Fruit fly (Drosophila melanogaster) whole organism, embryonic: Measurements from ENCODE around the gene bab1.

Experiments used
- Aef1 ChIP-seq: fragments of 200-800 bp; sonication (Bioruptor generic); IDR thresholded peaks from 3 replicates; pipeline ENCODE4 v1.3.6; 2022; ENCODE audit warnings: missing biosample characterization, missing genetic modification characterization
- Antp ChIP-seq: fragments of 200-800 bp; sonication (Bioruptor generic); optimal IDR thresholded peaks from 3 replicates; lab custom pipeline; 2016; ENCODE audit warnings: missing biosample characterization, missing genetic modification characterization
- BEAF-32 ChIP-seq: fragments of 200-800 bp; sonication (Bioruptor generic); optimal IDR thresholded peaks from 3 replicates; lab custom pipeline; 2017; ENCODE audit warnings: missing biosample characterization, missing genetic modification characterization, mild to moderate bottlenecking, moderate library complexity, missing genetic modification reagents
- CG11247 ChIP-seq: fragments of 200-800 bp; sonication (Bioruptor generic); IDR thresholded peaks from 2 replicates; pipeline ENCODE4 v1.3.6; 2022; ENCODE audit warnings: missing biosample characterization, missing genetic modification characterization
- CG1233 ChIP-seq: fragments of 200-800 bp; sonication (Bioruptor generic); optimal IDR thresholded peaks from 4 replicates; lab custom pipeline; 2018; ENCODE audit warnings: missing biosample characterization, mild to moderate bottlenecking, missing genetic modification characterization
- CG12391 ChIP-seq: fragments of 200-800 bp; sonication (Bioruptor generic); optimal IDR thresholded peaks from 3 replicates; lab custom pipeline; 2018; ENCODE audit warnings: missing biosample characterization, mild to moderate bottlenecking, missing genetic modification characterization, moderate library complexity
- CG12659 ChIP-seq: fragments of 200-800 bp; sonication (Bioruptor generic); optimal IDR thresholded peaks from 3 replicates; lab custom pipeline; 2017; ENCODE audit warnings: mild to moderate bottlenecking, missing biosample characterization, missing genetic modification reagents, missing genetic modification characterization
- CG12744 ChIP-seq: fragments of 200-800 bp; sonication (Bioruptor generic); optimal IDR thresholded peaks from 2 replicates; lab custom pipeline; 2016; ENCODE audit warnings: missing biosample characterization, missing genetic modification characterization
- CG13894 ChIP-seq: fragments of 200-800 bp; sonication (Bioruptor generic); optimal IDR thresholded peaks from 3 replicates; lab custom pipeline; 2018; ENCODE audit warnings: missing biosample characterization, mild to moderate bottlenecking, missing genetic modification characterization, moderate library complexity
- CG15514 ChIP-seq: fragments of 200-800 bp; sonication (Bioruptor generic); optimal IDR thresholded peaks from 3 replicates; lab custom pipeline; 2017; ENCODE audit warnings: missing biosample characterization, missing genetic modification characterization, mild to moderate bottlenecking, moderate library complexity, missing genetic modification reagents
- CG1603 ChIP-seq: fragments of 200-800 bp; sonication (Bioruptor generic); optimal IDR thresholded peaks from 2 replicates; lab custom pipeline; 2019; ENCODE audit warnings: missing biosample characterization, mild to moderate bottlenecking, missing genetic modification characterization, moderate library complexity
- CG2129 ChIP-seq: fragments of 200-800 bp; sonication (Bioruptor generic); IDR thresholded peaks from 2 replicates; pipeline ENCODE4 v1.3.6; 2022; ENCODE audit warnings: missing biosample characterization, missing genetic modification characterization; ENCODE audit not compliant: partially characterized antibody
- CG2199 ChIP-seq: fragments of 200-800 bp; sonication (Bioruptor generic); IDR thresholded peaks from 3 replicates; pipeline ENCODE4 v1.3.6; 2022; ENCODE audit warnings: missing biosample characterization, missing genetic modification characterization
- CG4360 ChIP-seq: fragments of 200-800 bp; sonication (Bioruptor generic); IDR thresholded peaks from 2 replicates; pipeline ENCODE4 v1.3.6; 2022; ENCODE audit warnings: missing biosample characterization, missing genetic modification characterization
- CG5180 ChIP-seq: fragments of 200-800 bp; sonication (Bioruptor generic); optimal IDR thresholded peaks from 3 replicates; lab custom pipeline; 2017; ENCODE audit warnings: missing biosample characterization, missing genetic modification characterization, mild to moderate bottlenecking, moderate library complexity, missing genetic modification reagents
- CG6791 ChIP-seq: fragments of 200-800 bp; sonication (Bioruptor generic); IDR thresholded peaks from 3 replicates; pipeline ENCODE4 v1.3.6; 2022; ENCODE audit warnings: missing biosample characterization, missing genetic modification characterization; ENCODE audit not compliant: partially characterized antibody
- CG7556 ChIP-seq: fragments of 200-800 bp; sonication (Bioruptor generic); optimal IDR thresholded peaks from 2 replicates; lab custom pipeline; 2017; ENCODE audit warnings: missing biosample characterization, mild to moderate bottlenecking, missing genetic modification characterization
- CG7987 ChIP-seq: fragments of 200-800 bp; sonication (Bioruptor generic); optimal IDR thresholded peaks from 2 replicates; lab custom pipeline; 2018; ENCODE audit warnings: missing biosample characterization, mild to moderate bottlenecking, missing genetic modification characterization, moderate library complexity
- CG9215 ChIP-seq: fragments of 200-800 bp; sonication (Bioruptor generic); IDR thresholded peaks from 2 replicates; pipeline ENCODE4 v1.3.6; 2022; ENCODE audit warnings: missing biosample characterization, missing genetic modification characterization
- CG9797 ChIP-seq: fragments of 200-800 bp; sonication (Bioruptor generic); optimal IDR thresholded peaks from 3 replicates; lab custom pipeline; 2018; ENCODE audit warnings: missing biosample characterization, mild to moderate bottlenecking, missing genetic modification characterization
- CG9876 ChIP-seq: fragments of 200-800 bp; sonication (Bioruptor generic); optimal IDR thresholded peaks from 2 replicates; lab custom pipeline; 2016; ENCODE audit warnings: missing biosample characterization, missing genetic modification characterization
- CHES-1-like ChIP-seq: fragments of 200-800 bp; sonication (Bioruptor generic); optimal IDR thresholded peaks from 2 replicates; lab custom pipeline; 2016; ENCODE audit warnings: missing biosample characterization, missing genetic modification characterization
- CTCF ChIP-seq: fragments of 200-800 bp; sonication (Bioruptor generic); optimal IDR thresholded peaks from 2 replicates; lab custom pipeline; 2017; ENCODE audit warnings: missing biosample characterization, mild to moderate bottlenecking, missing genetic modification characterization, moderate library complexity
- ERR ChIP-seq: fragments of 200-800 bp; sonication (Bioruptor generic); optimal IDR thresholded peaks from 2 replicates; lab custom pipeline; 2016; ENCODE audit warnings: missing biosample characterization, missing genetic modification characterization
- HLHmδ ChIP-seq: fragments of 200-800 bp; sonication (Bioruptor generic); optimal IDR thresholded peaks from 2 replicates; lab custom pipeline; 2018; ENCODE audit warnings: missing biosample characterization, mild to moderate bottlenecking, missing genetic modification characterization, moderate library complexity
- Hmr ChIP-seq: fragments of 200-800 bp; sonication (Bioruptor generic); optimal IDR thresholded peaks from 3 replicates; lab custom pipeline; 2017; ENCODE audit warnings: mild to moderate bottlenecking, missing biosample characterization, missing genetic modification reagents, missing genetic modification characterization
- Mes4 ChIP-seq: fragments of 200-800 bp; sonication (Bioruptor generic); optimal IDR thresholded peaks from 2 replicates; lab custom pipeline; 2016; ENCODE audit warnings: missing biosample characterization, missing genetic modification characterization
- NK7.1 ChIP-seq: fragments of 200-800 bp; sonication (Bioruptor generic); optimal IDR thresholded peaks from 3 replicates; lab custom pipeline; 2016; ENCODE audit warnings: missing biosample characterization, missing genetic modification characterization
- Opbp ChIP-seq: fragments of 200-800 bp; sonication (Bioruptor generic); IDR thresholded peaks from 3 replicates; pipeline ENCODE4 v1.3.6; 2022; ENCODE audit warnings: missing biosample characterization, missing genetic modification characterization; ENCODE audit not compliant: partially characterized antibody
- Six4 ChIP-seq: fragments of 200-800 bp; sonication (Bioruptor generic); optimal IDR thresholded peaks from 2 replicates; lab custom pipeline; 2016; ENCODE audit warnings: missing biosample characterization, missing genetic modification characterization
- Sry-β ChIP-seq: fragments of 200-800 bp; sonication (Bioruptor generic); optimal IDR thresholded peaks from 2 replicates; lab custom pipeline; 2018; ENCODE audit warnings: missing biosample characterization, mild to moderate bottlenecking, missing genetic modification characterization, moderate library complexity
- Usf ChIP-seq: fragments of 200-800 bp; sonication (Bioruptor generic); optimal IDR thresholded peaks from 2 replicates; lab custom pipeline; 2017; ENCODE audit warnings: missing genotype, missing biosample characterization, missing genetic modification characterization
- al ChIP-seq: fragments of 200-800 bp; sonication (Bioruptor generic); IDR thresholded peaks from 2 replicates; pipeline ENCODE4 v1.3.6; 2022; ENCODE audit warnings: missing biosample characterization, missing genetic modification characterization
- amos ChIP-seq: fragments of 200-800 bp; sonication (Bioruptor generic); IDR thresholded peaks from 2 replicates; pipeline ENCODE4 v1.3.6; 2022; ENCODE audit warnings: missing biosample characterization, missing genetic modification characterization; ENCODE audit not compliant: partially characterized antibody
- az2 ChIP-seq: fragments of 200-800 bp; sonication (Bioruptor generic); optimal IDR thresholded peaks from 3 replicates; lab custom pipeline; 2016; ENCODE audit warnings: missing biosample characterization, missing genetic modification characterization
- bab2 ChIP-seq: fragments of 200-800 bp; sonication (Bioruptor generic); optimal IDR thresholded peaks from 2 replicates; lab custom pipeline; 2016; ENCODE audit warnings: missing biosample characterization, missing genetic modification characterization
- bcd ChIP-seq: fragments of 200-800 bp; sonication (Bioruptor generic); optimal IDR thresholded peaks from 2 replicates; lab custom pipeline; 2017; ENCODE audit warnings: missing biosample characterization, mild to moderate bottlenecking, missing genetic modification characterization
- chif ChIP-seq, 2 experiments: fragments of 200-800 bp; sonication (Bioruptor generic); optimal IDR thresholded peaks; 3 replicates each; lab custom pipeline; 2016; ENCODE audit warnings: missing biosample characterization in 2 of 2, missing genetic modification characterization in 2 of 2
- dati ChIP-seq: fragments of 200-800 bp; sonication (Bioruptor generic); IDR thresholded peaks from 2 replicates; pipeline ENCODE4 v1.3.6; 2022; ENCODE audit warnings: missing biosample characterization, missing genetic modification characterization
- disco-r ChIP-seq: fragments of 200-800 bp; sonication (Bioruptor generic); optimal IDR thresholded peaks from 2 replicates; lab custom pipeline; 2016; ENCODE audit warnings: missing biosample characterization, missing genetic modification characterization
- ewg ChIP-seq: fragments of 200-800 bp; sonication (Bioruptor generic); optimal IDR thresholded peaks from 3 replicates; lab custom pipeline; 2017; ENCODE audit warnings: mild to moderate bottlenecking, missing biosample characterization, missing genetic modification reagents, missing genetic modification characterization
- gem ChIP-seq: fragments of 200-800 bp; sonication (Bioruptor generic); optimal IDR thresholded peaks from 2 replicates; lab custom pipeline; 2019; ENCODE audit warnings: missing biosample characterization, mild to moderate bottlenecking, missing genetic modification characterization, moderate library complexity
- gsb ChIP-seq: fragments of 200-800 bp; sonication (Bioruptor generic); IDR thresholded peaks from 2 replicates; pipeline ENCODE4 v1.3.6; 2022; ENCODE audit warnings: missing biosample characterization, missing genetic modification characterization
- jumu ChIP-seq: fragments of 200-800 bp; sonication (Bioruptor generic); optimal IDR thresholded peaks from 3 replicates; lab custom pipeline; 2016; ENCODE audit warnings: missing biosample characterization, missing genetic modification characterization
- luna ChIP-seq: fragments of 200-800 bp; sonication (Bioruptor generic); optimal IDR thresholded peaks from 2 replicates; lab custom pipeline; 2016; ENCODE audit warnings: missing biosample characterization, missing genetic modification characterization
- maf-S ChIP-seq: fragments of 200-800 bp; sonication (Bioruptor generic); optimal IDR thresholded peaks from 2 replicates; lab custom pipeline; 2016; ENCODE audit warnings: missing biosample characterization, missing genetic modification characterization
- pfk ChIP-seq: fragments of 200-800 bp; sonication (Bioruptor generic); optimal IDR thresholded peaks from 2 replicates; lab custom pipeline; 2018; ENCODE audit warnings: missing biosample characterization, mild to moderate bottlenecking, missing genetic modification characterization, moderate library complexity
- pum ChIP-seq: fragments of 200-800 bp; sonication (Bioruptor generic); optimal IDR thresholded peaks from 2 replicates; lab custom pipeline; 2016; ENCODE audit warnings: missing biosample characterization, missing genetic modification characterization
- ro ChIP-seq: fragments of 200-800 bp; sonication (Bioruptor generic); IDR thresholded peaks from 2 replicates; pipeline ENCODE4 v1.3.6; 2022; ENCODE audit warnings: missing biosample characterization, missing genetic modification characterization
- wek ChIP-seq: fragments of 200-800 bp; sonication (Bioruptor generic); optimal IDR thresholded peaks from 3 replicates; lab custom pipeline; 2018; ENCODE audit warnings: missing biosample characterization, mild to moderate bottlenecking, missing genetic modification characterization, moderate library complexity
- zen ChIP-seq: fragments of 200-800 bp; sonication (Bioruptor generic); optimal IDR thresholded peaks from 3 replicates; lab custom pipeline; 2018; ENCODE audit warnings: missing biosample characterization, mild to moderate bottlenecking, missing genetic modification characterization, moderate library complexity

The bab1 gene

dm6 chr3L:1139376-1139775 is 38.5 kb upstream of the bab1 start (continued):
- TF ChIP-seq wek (no peak), Antp (GFP tag; lab: Kevin White, UChicago) (no peak), CG7556 (GFP tag; lab: Kevin White, UChicago) (peak; percentile 19), zen (tag; lab: Kevin White, UChicago) (no peak), az2 (GFP tag; lab: Kevin White, UChicago) (no peak), CG12659 (GFP tag; lab: Kevin White, UChicago) (no peak), disco-r (GFP tag; lab: Kevin White, UChicago) (no peak), bab2 (GFP tag; lab: Kevin White, UChicago) (peak; percentile 86), BEAF-32 (GFP tag; lab: Kevin White, UChicago) (no peak), CG1603 (tag; lab: Kevin White, UChicago) (no peak), CG12744 (GFP tag; lab: Kevin White, UChicago) (no peak), CG2129 (GFP tag; lab: Robert Waterston, UW) (no peak), luna (GFP tag; lab: Kevin White, UChicago) (no peak), Usf (no peak), ewg (GFP tag; lab: Kevin White, UChicago) (no peak), Opbp (GFP tag; lab: Robert Waterston, UW) (no peak), CG9215 (GFP tag; lab: Robert Waterston, UW) (peak; percentile 34; the same call in 1 of the 2 replicates), Sry-β (GFP tag; lab: Kevin White, UChicago) (no peak), gem (tag; lab: Kevin White, UChicago) (no peak), al (GFP tag; lab: Robert Waterston, UW) (0 out of 2 replicates have a peak, but pooled peaks have one; percentile 9), ro (GFP tag; lab: Robert Waterston, UW) (no peak), CG2199 (GFP tag; lab: Robert Waterston, UW) (no peak), CG9797 (GFP tag; lab: Kevin White, UChicago) (no peak), CG6791 (GFP tag; lab: Robert Waterston, UW) (no peak), CG9876 (GFP tag; lab: Kevin White, UChicago) (no peak), maf-S (GFP tag; lab: Kevin White, UChicago) (no peak), CG5180 (GFP tag; lab: Kevin White, UChicago) (no peak), Mes4 (no peak), Aef1 (GFP tag; lab: Robert Waterston, UW) (0 out of 3 replicates have a peak, but pooled peaks have one; percentile 27), CG11247 (GFP tag; lab: Robert Waterston, UW) (peak; percentile 31; the same call in 1 of the 2 replicates), Hmr (peak; percentile 32), CG13894 (tag; lab: Kevin White, UChicago) (peak; percentile 51), CHES-1-like (no peak), Six4 (GFP tag; lab: Kevin White, UChicago) (peak; percentile 8), CG1233 (peak; percentile 24), CG15514 (GFP tag; lab: Kevin White, UChicago) (peak; percentile 55), bcd (GFP tag; lab: Kevin White, UChicago) (peak; percentile 33), CG12391 (no peak), chif (GFP tag; optimal IDR thresholded peaks at IDR 0.05; lab: Kevin White, UChicago) (no peak), ERR (no peak), CTCF (GFP tag; lab: Kevin White, UChicago) (no peak), pfk (GFP tag; lab: Kevin White, UChicago) (no peak), pum (GFP tag; lab: Kevin White, UChicago) (no peak), amos (no peak), gsb (GFP tag; lab: Robert Waterston, UW) (0 out of 2 replicates have a peak, but pooled peaks have one; percentile 17), NK7.1 (GFP tag; lab: Kevin White, UChicago) (no peak), CG7987 (GFP tag; lab: Kevin White, UChicago) (no peak), dati (GFP tag; lab: Robert Waterston, UW) (no peak), HLHmδ (no peak), CG4360 (GFP tag; lab: Robert Waterston, UW) (no peak), jumu (no peak)
